Worm (Caenorhabditis elegans) whole organism, L2 larva: ENCODE data around the gene ttr-43.

ENCODE experiments used
- F13H6.1 ChIP-seq: sonication (generic microtip); optimal IDR thresholded peaks from 2 replicates; lab custom pipeline; 2016; ENCODE audit warnings: missing genetic modification characterization, missing compliant biosample characterization
- R02D3.7 ChIP-seq: fragments of 150-350 bp; optimal IDR thresholded peaks from 2 replicates; lab custom pipeline; 2014; ENCODE audit warnings: missing biosample characterization, missing genetic modification characterization
- ZK546.5 ChIP-seq: sonication (generic microtip); optimal IDR thresholded peaks from 2 replicates; lab custom pipeline; 2017; ENCODE audit warnings: missing biosample characterization, missing genetic modification characterization
- aly-2 ChIP-seq: fragments of 150-350 bp; optimal IDR thresholded peaks from 2 replicates; lab custom pipeline; 2014; ENCODE audit warnings: missing biosample characterization, missing genetic modification characterization
- ama-1 ChIP-seq: fragments of 150-350 bp; optimal IDR thresholded peaks from 2 replicates; lab custom pipeline; 2018; ENCODE audit warnings: inconsistent platforms
- blmp-1 ChIP-seq: sonication (generic microtip); optimal IDR thresholded peaks from 2 replicates; lab custom pipeline; 2017; ENCODE audit warnings: missing genetic modification characterization, mild to moderate bottlenecking, missing compliant biosample characterization, antibody characterized with exemption, moderate library complexity; ENCODE audit not compliant: insufficient read depth
- crh-2 ChIP-seq: sonication (generic microtip); optimal IDR thresholded peaks from 2 replicates; lab custom pipeline; 2017; ENCODE audit warnings: missing biosample characterization, missing genetic modification characterization
- dmd-4 ChIP-seq: sonication (generic microtip); optimal IDR thresholded peaks from 2 replicates; lab custom pipeline; 2017; ENCODE audit warnings: missing biosample characterization, missing genetic modification characterization
- egl-27 ChIP-seq: sonication (generic microtip); optimal IDR thresholded peaks from 3 replicates; lab custom pipeline; 2017; ENCODE audit warnings: missing biosample characterization, missing genetic modification reagents, missing genetic modification characterization
- elt-1 ChIP-seq: fragments of 150-350 bp; optimal IDR thresholded peaks from 2 replicates; lab custom pipeline; 2014; ENCODE audit warnings: missing biosample characterization, missing genetic modification characterization
- fos-1 ChIP-seq: fragments of 150-350 bp; optimal IDR thresholded peaks from 2 replicates; lab custom pipeline; 2014; ENCODE audit warnings: missing biosample characterization, missing genetic modification characterization
- gmeb-1 ChIP-seq: fragments of 150-350 bp; optimal IDR thresholded peaks from 2 replicates; lab custom pipeline; 2014; ENCODE audit warnings: missing biosample characterization, missing genetic modification characterization
- lin-11 ChIP-seq: fragments of 150-350 bp; sonication (generic microtip); optimal IDR thresholded peaks from 2 replicates; lab custom pipeline; 2014; ENCODE audit warnings: missing biosample characterization, missing genetic modification characterization, inconsistent platforms, mixed read lengths
- lin-13 ChIP-seq: fragments of 150-350 bp; optimal IDR thresholded peaks from 2 replicates; lab custom pipeline; 2014; ENCODE audit warnings: missing biosample characterization, missing genetic modification reagents, missing genetic modification characterization
- lin-39 ChIP-seq: fragments of 150-350 bp; optimal IDR thresholded peaks from 2 replicates; lab custom pipeline; 2014; ENCODE audit warnings: missing biosample characterization, missing genetic modification reagents, missing genetic modification characterization
- lsy-2 ChIP-seq, 2 experiments: fragments of 150-350 bp in 1 of 2; sonication (generic microtip) in 1 of 2; optimal IDR thresholded peaks; 2 replicates each; lab custom pipeline; 2014 to 2017; ENCODE audit warnings: missing biosample characterization in 2 of 2, missing genetic modification characterization in 2 of 2
- mab-5 ChIP-seq: fragments of 150-350 bp; optimal IDR thresholded peaks from 2 replicates; lab custom pipeline; 2014; ENCODE audit warnings: missing biosample characterization, missing genetic modification characterization
- mdl-1 ChIP-seq, 2 experiments: fragments of 150-350 bp in 1 of 2; sonication (generic microtip) in 1 of 2; optimal IDR thresholded peaks; 2 replicates each; lab custom pipeline; 2017; ENCODE audit warnings: missing biosample characterization in 2 of 2, missing genetic modification characterization in 2 of 2
- nhr-10 ChIP-seq: sonication (generic microtip); optimal IDR thresholded peaks from 2 replicates; lab custom pipeline; 2017; ENCODE audit warnings: missing biosample characterization, missing genetic modification characterization
- nhr-11 ChIP-seq: fragments of 150-350 bp; optimal IDR thresholded peaks from 2 replicates; lab custom pipeline; 2014; ENCODE audit warnings: missing biosample characterization, missing genetic modification characterization
- nhr-129 ChIP-seq: fragments of 150-350 bp; optimal IDR thresholded peaks from 2 replicates; lab custom pipeline; 2014; ENCODE audit warnings: missing biosample characterization, missing genetic modification characterization
- nhr-21 ChIP-seq: fragments of 150-350 bp; optimal IDR thresholded peaks from 2 replicates; lab custom pipeline; 2014; ENCODE audit warnings: missing biosample characterization, missing genetic modification characterization
- nhr-237 ChIP-seq: fragments of 150-350 bp; optimal IDR thresholded peaks from 2 replicates; lab custom pipeline; 2014; ENCODE audit warnings: missing biosample characterization, missing genetic modification characterization
- nhr-25 ChIP-seq: fragments of 150-350 bp; sonication (generic microtip); optimal IDR thresholded peaks from 3 replicates; lab custom pipeline; 2014; ENCODE audit warnings: missing biosample characterization, missing genetic modification characterization
- nhr-6 ChIP-seq: fragments of 150-350 bp; optimal IDR thresholded peaks from 2 replicates; lab custom pipeline; 2014; ENCODE audit warnings: missing biosample characterization, missing genetic modification characterization
- nhr-77 ChIP-seq: fragments of 150-350 bp; optimal IDR thresholded peaks from 2 replicates; lab custom pipeline; 2014; ENCODE audit warnings: missing biosample characterization, missing genetic modification characterization
- peb-1 ChIP-seq: fragments of 150-350 bp; optimal IDR thresholded peaks from 2 replicates; lab custom pipeline; 2014; ENCODE audit warnings: missing biosample characterization, missing genetic modification characterization
- sem-4 ChIP-seq: fragments of 150-350 bp; optimal IDR thresholded peaks from 2 replicates; lab custom pipeline; 2014; ENCODE audit warnings: missing biosample characterization, missing genetic modification reagents, missing genetic modification characterization
- skn-1 ChIP-seq: sonication (generic microtip); optimal IDR thresholded peaks from 2 replicates; lab custom pipeline; 2017; ENCODE audit warnings: missing biosample characterization, missing genetic modification characterization
- sma-3 ChIP-seq: sonication (generic microtip); optimal IDR thresholded peaks from 2 replicates; lab custom pipeline; 2016; ENCODE audit warnings: missing genetic modification reagents, missing genetic modification characterization, missing compliant biosample characterization
- sma-9 ChIP-seq, 2 experiments: fragments of 150-350 bp in 1 of 2; sonication (generic microtip) in 1 of 2; optimal IDR thresholded peaks; 2 replicates each; lab custom pipeline; 2014 to 2016; ENCODE audit warnings: missing genetic modification characterization in 2 of 2, mild to moderate bottlenecking in 1 of 2, missing biosample characterization in 1 of 2, missing compliant biosample characterization in 1 of 2, missing genetic modification reagents in 1 of 2, moderate library complexity in 1 of 2
- snpc-4 ChIP-seq: fragments of 150-350 bp; optimal IDR thresholded peaks from 2 replicates; lab custom pipeline; 2014; ENCODE audit warnings: missing biosample characterization, missing genetic modification characterization
- unc-55 ChIP-seq: fragments of 150-350 bp; sonication (generic microtip); optimal IDR thresholded peaks from 3 replicates; lab custom pipeline; 2014; ENCODE audit warnings: missing biosample characterization, missing genetic modification reagents, missing genetic modification characterization
- unc-62 ChIP-seq: fragments of 150-350 bp; optimal IDR thresholded peaks from 2 replicates; lab custom pipeline; 2014; ENCODE audit warnings: missing biosample characterization, missing genetic modification reagents, missing genetic modification characterization
- zag-1 ChIP-seq: fragments of 150-350 bp; optimal IDR thresholded peaks from 2 replicates; lab custom pipeline; 2014; ENCODE audit warnings: missing biosample characterization, missing genetic modification characterization

The ttr-43 gene

DNA sequence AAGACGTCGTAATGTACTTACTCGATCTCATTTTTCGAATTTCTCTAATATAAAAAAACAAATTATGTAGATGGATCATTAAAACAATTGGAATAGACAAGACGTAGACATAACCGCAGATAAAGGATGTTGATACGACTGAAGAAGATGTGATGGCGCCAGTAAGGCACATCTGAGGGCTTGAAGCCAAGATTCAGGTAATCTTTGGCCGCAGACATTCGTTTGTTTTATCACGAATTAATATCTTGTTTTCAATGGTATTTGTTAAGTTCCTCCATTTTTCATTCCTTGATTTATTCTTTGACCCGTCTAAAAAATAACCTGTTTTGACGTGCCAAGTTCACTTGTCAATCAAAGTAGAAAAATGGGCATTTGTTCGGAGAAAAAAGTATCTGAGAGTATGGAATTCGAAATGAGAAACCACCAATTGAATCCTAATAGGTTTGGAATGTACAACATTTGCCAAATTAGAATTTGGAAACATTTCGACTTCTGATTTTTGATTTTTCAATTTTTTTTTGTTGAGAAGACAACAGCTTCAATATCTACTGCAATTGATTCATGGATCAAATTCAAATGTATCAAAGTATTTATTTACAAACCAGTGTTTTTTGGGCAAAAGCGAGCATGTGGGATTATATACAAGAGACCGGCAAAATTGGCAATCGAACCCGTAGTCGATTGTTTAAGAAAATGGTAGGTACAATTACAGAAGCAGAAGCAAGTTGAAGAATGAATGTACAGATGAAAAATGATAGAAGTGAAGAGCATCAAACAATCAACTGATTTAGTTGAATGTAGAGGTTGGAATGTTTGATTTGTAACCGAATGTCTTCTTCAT, 38.6 kb downstream of the ttr-43 start:
- no peak for TF ChIP-seq nhr-6 (tag; lab: Kevin White, UChicago)
- no peak for TF ChIP-seq zag-1 (tag; lab: Kevin White, UChicago)
- no peak for TF ChIP-seq crh-2
- TF ChIP-seq R02D3.7, result no peak
- peak; percentile 19 for TF ChIP-seq sma-9 (GFP tag; optimal IDR thresholded peaks at IDR 0.05; lab: Kevin White, UChicago)
- TF ChIP-seq sma-9 (tag; optimal IDR thresholded peaks at IDR 0.05; lab: Kevin White, UChicago), result no peak
- peak; percentile 78 for TF ChIP-seq nhr-21 (tag; lab: Kevin White, UChicago)
- TF ChIP-seq snpc-4 (tag; lab: Kevin White, UChicago), result no peak
- no peak for TF ChIP-seq lsy-2 (tag; optimal IDR thresholded peaks at IDR 0.05; lab: Kevin White, UChicago)
- TF ChIP-seq nhr-25 (tag; lab: Kevin White, UChicago), result peak; percentile 11
- no peak for TF ChIP-seq skn-1 (tag; lab: Kevin White, UChicago)
- peak; percentile 94 for TF ChIP-seq ama-1 (lab: Kevin White, UChicago)
- TF ChIP-seq peb-1 (tag; lab: Kevin White, UChicago), result no peak
- TF ChIP-seq sma-3 (GFP tag; lab: Kevin White, UChicago), result peak; percentile 58
- no peak for TF ChIP-seq elt-1 (tag; lab: Kevin White, UChicago)
- TF ChIP-seq lin-39 (tag; lab: Kevin White, UChicago), result no peak
- TF ChIP-seq lin-13 (GFP tag; lab: Kevin White, UChicago), result peak; percentile 42
- no peak for TF ChIP-seq dmd-4 (tag; lab: Kevin White, UChicago)
- no peak for TF ChIP-seq aly-2 (tag; lab: Kevin White, UChicago)
- TF ChIP-seq unc-55, result no peak
- TF ChIP-seq gmeb-1 (tag; lab: Kevin White, UChicago), result peak; percentile 24
- TF ChIP-seq sem-4 (tag; lab: Kevin White, UChicago), result peak; percentile 32
- TF ChIP-seq nhr-129 (tag; lab: Kevin White, UChicago), result peak; percentile 46
- peak; percentile 58 for TF ChIP-seq nhr-11 (tag; lab: Kevin White, UChicago)
- no peak for TF ChIP-seq nhr-77 (tag; lab: Kevin White, UChicago)
- no peak for TF ChIP-seq nhr-10
- TF ChIP-seq unc-62 (GFP tag; lab: Kevin White, UChicago), result no peak
- TF ChIP-seq F13H6.1 (tag; lab: Kevin White, UChicago), result no peak
- no peak for TF ChIP-seq mab-5 (tag; lab: Kevin White, UChicago)

DNA sequence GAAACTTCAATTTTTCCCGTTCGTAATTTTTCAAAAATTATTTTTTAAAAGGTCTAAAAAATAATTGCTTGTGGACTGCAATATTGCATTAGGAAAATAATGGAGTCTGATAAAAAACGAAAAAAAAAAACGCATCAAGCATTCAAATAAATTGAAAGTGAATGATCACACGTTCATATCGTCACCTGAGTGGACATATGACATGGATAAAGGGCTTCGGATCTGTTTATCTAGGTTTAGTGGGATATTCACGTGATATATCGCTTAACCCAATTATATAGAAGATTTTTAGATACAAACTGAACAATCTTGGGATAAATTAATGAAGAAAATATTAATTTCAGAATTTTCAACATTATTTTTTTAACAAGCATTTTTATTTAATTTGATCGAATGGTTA, 39.7 kb downstream of the ttr-43 start:
- no peak for TF ChIP-seq sma-3 (GFP tag; lab: Kevin White, UChicago)
- TF ChIP-seq nhr-10, result no peak
- no peak for TF ChIP-seq lin-11 (tag; lab: Kevin White, UChicago)
- no peak for TF ChIP-seq nhr-21 (tag; lab: Kevin White, UChicago)

- TF ChIP-seq lsy-2 (tag; optimal IDR thresholded peaks at IDR 0.05; lab: Kevin White, UChicago) (no peak), nhr-21 (tag; lab: Kevin White, UChicago) (peak; percentile 79), sma-9 (GFP tag; optimal IDR thresholded peaks at IDR 0.05; lab: Kevin White, UChicago) (peak; percentile 24), sma-9 (tag; optimal IDR thresholded peaks at IDR 0.05; lab: Kevin White, UChicago) (no peak), lin-13 (GFP tag; lab: Kevin White, UChicago) (no peak), ZK546.5 (tag; lab: Kevin White, UChicago) (no peak), fos-1 (no peak), egl-27 (tag; lab: Kevin White, UChicago) (peak; percentile 25), nhr-237 (tag; lab: Kevin White, UChicago) (no peak), blmp-1 (peak; percentile 27), mdl-1 (tag; optimal IDR thresholded peaks at IDR 0.05; lab: Kevin White, UChicago) (peak; percentile 22 to 34), nhr-25 (tag; lab: Kevin White, UChicago) (peak; percentile 12), ama-1 (lab: Kevin White, UChicago) (peak; percentile 94), nhr-11 (tag; lab: Kevin White, UChicago) (no peak), sma-3 (GFP tag; lab: Kevin White, UChicago) (peak; percentile 43)
- TF ChIP-seq, all 48 proteins: peak for 8
Measured at ce11 chrV:12550036-12550626, 40.4 kb downstream of the ttr-43 start, which contains the start of gene F45D3.3. F45D3.3 (minus strand) TSS chrV:12550385.
